Fruit fly (Drosophila melanogaster) whole organism, embryonic: ENCODE data around the gene Tfb5.

ENCODE experiments used
- Ada2b ChIP-seq: fragments of 200-800 bp; sonication (Bioruptor generic); IDR thresholded peaks from 2 replicates; pipeline ENCODE4 v1.3.6; 2022; ENCODE audit warnings: missing biosample characterization, missing genetic modification characterization
- CG10209 ChIP-seq: fragments of 200-800 bp; sonication (Bioruptor generic); optimal IDR thresholded peaks from 3 replicates; lab custom pipeline; 2017; ENCODE audit warnings: missing biosample characterization, mild to moderate bottlenecking, missing genetic modification characterization, missing genetic modification reagents
- CG13123 ChIP-seq: fragments of 200-800 bp; sonication (Bioruptor generic); optimal IDR thresholded peaks from 2 replicates; lab custom pipeline; 2016; ENCODE audit warnings: missing biosample characterization, missing genetic modification characterization
- CG13287 ChIP-seq: fragments of 200-800 bp; sonication (Bioruptor generic); IDR thresholded peaks from 2 replicates; pipeline ENCODE4 v1.3.6; 2022; ENCODE audit warnings: missing biosample characterization, missing genetic modification characterization; ENCODE audit not compliant: partially characterized antibody
- CG14667 ChIP-seq: fragments of 200-800 bp; sonication (Bioruptor generic); IDR thresholded peaks from 2 replicates; pipeline ENCODE4 v1.3.6; 2022; ENCODE audit warnings: missing biosample characterization, missing genetic modification characterization
- CG16863 ChIP-seq: fragments of 200-800 bp; sonication (Bioruptor generic); optimal IDR thresholded peaks from 3 replicates; lab custom pipeline; 2016; ENCODE audit warnings: missing biosample characterization, missing genetic modification characterization
- CG1792 ChIP-seq: fragments of 200-800 bp; sonication (Bioruptor generic); optimal IDR thresholded peaks from 2 replicates; lab custom pipeline; 2016; ENCODE audit warnings: missing biosample characterization, missing genetic modification characterization
- CG18011 ChIP-seq: fragments of 200-800 bp; sonication (Bioruptor generic); optimal IDR thresholded peaks from 2 replicates; lab custom pipeline; 2017; ENCODE audit warnings: missing biosample characterization, missing genetic modification characterization, mild to moderate bottlenecking, moderate library complexity, missing genotype
- CG2120 ChIP-seq: fragments of 200-800 bp; sonication (Bioruptor generic); optimal IDR thresholded peaks from 3 replicates; lab custom pipeline; 2016; ENCODE audit warnings: missing biosample characterization, missing genetic modification characterization
- CG30020 ChIP-seq: fragments of 200-800 bp; optimal IDR thresholded peaks from 2 replicates; lab custom pipeline; 2019; ENCODE audit warnings: missing biosample characterization, mild to moderate bottlenecking, missing genetic modification characterization, moderate library complexity
- CG31365 ChIP-seq: fragments of 200-800 bp; sonication (Bioruptor generic); optimal IDR thresholded peaks from 2 replicates; lab custom pipeline; 2018; ENCODE audit warnings: missing biosample characterization, mild to moderate bottlenecking, missing genetic modification characterization
- CG4424 ChIP-seq: fragments of 200-800 bp; sonication (Bioruptor generic); optimal IDR thresholded peaks from 3 replicates; lab custom pipeline; 2016; ENCODE audit warnings: missing biosample characterization, missing genetic modification characterization
- CG7357 ChIP-seq: fragments of 200-800 bp; sonication (Bioruptor generic); IDR thresholded peaks from 3 replicates; pipeline ENCODE4 v1.3.6; 2022; ENCODE audit warnings: missing biosample characterization, missing genetic modification characterization
- CG8765 ChIP-seq: fragments of 200-800 bp; sonication (Bioruptor generic); IDR thresholded peaks from 2 replicates; pipeline ENCODE4 v1.3.6; 2022; ENCODE audit warnings: missing biosample characterization, missing genetic modification characterization
- CoRest ChIP-seq: fragments of 200-800 bp; sonication (Bioruptor generic); optimal IDR thresholded peaks from 3 replicates; lab custom pipeline; 2018; ENCODE audit warnings: missing biosample characterization, mild to moderate bottlenecking, missing genetic modification characterization, moderate library complexity
- D19A ChIP-seq: fragments of 200-800 bp; optimal IDR thresholded peaks from 3 replicates; lab custom pipeline; 2019; ENCODE audit warnings: missing biosample characterization, mild to moderate bottlenecking, missing genetic modification characterization, moderate library complexity
- Dll ChIP-seq: fragments of 200-800 bp; sonication (Bioruptor generic); IDR thresholded peaks from 4 replicates; pipeline ENCODE4 v1.3.6; 2022; ENCODE audit warnings: missing biosample characterization, missing genetic modification characterization; ENCODE audit not compliant: partially characterized antibody
- Drgx ChIP-seq: fragments of 200-800 bp; sonication (Bioruptor generic); IDR thresholded peaks from 2 replicates; pipeline ENCODE4 v1.3.6; 2022; ENCODE audit warnings: missing biosample characterization, missing genetic modification characterization
- HLH4C ChIP-seq: fragments of 200-800 bp; sonication (Bioruptor generic); IDR thresholded peaks from 3 replicates; pipeline ENCODE4 v1.3.6; 2022; ENCODE audit warnings: missing biosample characterization, missing genetic modification characterization; ENCODE audit not compliant: partially characterized antibody
- Hmx ChIP-seq: fragments of 200-800 bp; sonication (Bioruptor generic); optimal IDR thresholded peaks from 2 replicates; lab custom pipeline; 2016; ENCODE audit warnings: missing biosample characterization, missing genetic modification characterization
- Hr3 ChIP-seq: fragments of 200-800 bp; sonication (Bioruptor generic); optimal IDR thresholded peaks from 3 replicates; lab custom pipeline; 2016; ENCODE audit warnings: missing biosample characterization, missing genetic modification characterization
- MBD-R2 ChIP-seq: fragments of 200-800 bp; sonication (Bioruptor generic); IDR thresholded peaks from 2 replicates; pipeline ENCODE4 v1.3.6; 2022; ENCODE audit warnings: missing biosample characterization, missing genetic modification characterization
- MTF-1 ChIP-seq: fragments of 200-800 bp; sonication (Bioruptor generic); optimal IDR thresholded peaks from 2 replicates; lab custom pipeline; 2018; ENCODE audit warnings: missing biosample characterization, mild to moderate bottlenecking, missing genetic modification characterization, borderline replicate concordance
- NC2β ChIP-seq: fragments of 200-800 bp; sonication (Bioruptor generic); optimal IDR thresholded peaks from 2 replicates; lab custom pipeline; 2016; ENCODE audit warnings: missing biosample characterization, missing genetic modification characterization
- NK7.1 ChIP-seq: fragments of 200-800 bp; sonication (Bioruptor generic); optimal IDR thresholded peaks from 3 replicates; lab custom pipeline; 2016; ENCODE audit warnings: missing biosample characterization, missing genetic modification characterization
- NfI ChIP-seq: fragments of 200-800 bp; sonication (Bioruptor generic); optimal IDR thresholded peaks from 3 replicates; lab custom pipeline; 2018; ENCODE audit warnings: missing biosample characterization, mild to moderate bottlenecking, missing genetic modification characterization, moderate library complexity
- Poxn ChIP-seq: fragments of 200-800 bp; sonication (Bioruptor generic); IDR thresholded peaks from 2 replicates; pipeline ENCODE4 v1.3.6; 2022; ENCODE audit warnings: missing biosample characterization, missing genetic modification characterization
- Ptx1 ChIP-seq: fragments of 200-800 bp; sonication (Bioruptor generic); IDR thresholded peaks from 2 replicates; pipeline ENCODE4 v1.3.6; 2022; ENCODE audit warnings: missing biosample characterization, missing genetic modification characterization
- aop ChIP-seq: fragments of 200-800 bp; sonication (Bioruptor generic); IDR thresholded peaks from 2 replicates; pipeline ENCODE4 v1.3.6; 2022; ENCODE audit warnings: missing biosample characterization, missing genetic modification characterization
- ap ChIP-seq: fragments of 200-800 bp; sonication (Bioruptor generic); IDR thresholded peaks from 2 replicates; pipeline ENCODE4 v1.3.6; 2022; ENCODE audit warnings: missing biosample characterization, missing genetic modification characterization
- bcd ChIP-seq: fragments of 200-800 bp; sonication (Bioruptor generic); optimal IDR thresholded peaks from 2 replicates; lab custom pipeline; 2017; ENCODE audit warnings: missing biosample characterization, mild to moderate bottlenecking, missing genetic modification characterization
- bsh ChIP-seq, 2 experiments: fragments of 200-800 bp; sonication (Bioruptor generic); optimal IDR thresholded peaks; 2 replicates each; lab custom pipeline; 2017 to 2018; ENCODE audit warnings: mild to moderate bottlenecking in 2 of 2, missing biosample characterization in 2 of 2, missing genetic modification characterization in 2 of 2, moderate library complexity in 1 of 2
- cg ChIP-seq: fragments of 200-800 bp; sonication (Bioruptor generic); optimal IDR thresholded peaks from 3 replicates; lab custom pipeline; 2019; ENCODE audit warnings: missing biosample characterization, mild to moderate bottlenecking, missing genetic modification characterization, moderate library complexity
- chinmo ChIP-seq: fragments of 200-800 bp; sonication (Bioruptor generic); IDR thresholded peaks from 4 replicates; pipeline ENCODE4 v1.3.6; 2022; ENCODE audit warnings: missing biosample characterization, missing genetic modification characterization; ENCODE audit not compliant: partially characterized antibody
- crc ChIP-seq: fragments of 200-800 bp; sonication (Bioruptor generic); optimal IDR thresholded peaks from 2 replicates; lab custom pipeline; 2016; ENCODE audit warnings: missing biosample characterization, missing genetic modification characterization
- crp ChIP-seq, 2 experiments: fragments of 200-800 bp; sonication (Bioruptor generic); optimal IDR thresholded peaks; 2 replicates in 1 of 2; 3 replicates in 1 of 2; lab custom pipeline; 2017; ENCODE audit warnings: missing biosample characterization in 2 of 2, missing genetic modification characterization in 2 of 2, mild to moderate bottlenecking in 1 of 2, moderate library complexity in 1 of 2
- dysf ChIP-seq: fragments of 200-800 bp; sonication (Bioruptor generic); IDR thresholded peaks from 3 replicates; pipeline ENCODE4 v1.3.6; 2022; ENCODE audit warnings: missing biosample characterization, missing genetic modification characterization
- ftz-f1 ChIP-seq: fragments of 200-800 bp; sonication (Bioruptor generic); optimal IDR thresholded peaks from 2 replicates; lab custom pipeline; 2016; ENCODE audit warnings: missing biosample characterization, missing genetic modification characterization
- gro ChIP-seq: fragments of 200-800 bp; sonication (Bioruptor generic); optimal IDR thresholded peaks from 2 replicates; lab custom pipeline; 2016; ENCODE audit warnings: missing biosample characterization, missing genetic modification characterization
- kah ChIP-seq: fragments of 200-800 bp; sonication (Bioruptor generic); optimal IDR thresholded peaks from 2 replicates; lab custom pipeline; 2018; ENCODE audit warnings: missing biosample characterization, mild to moderate bottlenecking, missing genetic modification characterization
- lbe ChIP-seq: fragments of 200-800 bp; sonication (Bioruptor generic); optimal IDR thresholded peaks from 2 replicates; lab custom pipeline; 2016; ENCODE audit warnings: missing biosample characterization, mild to moderate bottlenecking, missing genetic modification characterization
- lmd ChIP-seq: fragments of 200-800 bp; sonication (Bioruptor generic); IDR thresholded peaks from 2 replicates; pipeline ENCODE4 v1.3.6; 2022; ENCODE audit warnings: missing biosample characterization, missing genetic modification characterization
- luna ChIP-seq: fragments of 200-800 bp; sonication (Bioruptor generic); optimal IDR thresholded peaks from 2 replicates; lab custom pipeline; 2016; ENCODE audit warnings: missing biosample characterization, missing genetic modification characterization
- maf-S ChIP-seq: fragments of 200-800 bp; sonication (Bioruptor generic); optimal IDR thresholded peaks from 2 replicates; lab custom pipeline; 2016; ENCODE audit warnings: missing biosample characterization, missing genetic modification characterization
- mam ChIP-seq: fragments of 200-800 bp; sonication (Bioruptor generic); optimal IDR thresholded peaks from 3 replicates; lab custom pipeline; 2016; ENCODE audit warnings: missing biosample characterization, missing genetic modification characterization
- nmo ChIP-seq: fragments of 200-800 bp; sonication (Bioruptor generic); optimal IDR thresholded peaks from 2 replicates; lab custom pipeline; 2018; ENCODE audit warnings: missing biosample characterization, mild to moderate bottlenecking, missing genetic modification characterization, moderate library complexity
- pzg ChIP-seq: fragments of 200-800 bp; sonication (Bioruptor generic); optimal IDR thresholded peaks from 3 replicates; lab custom pipeline; 2018; ENCODE audit warnings: missing biosample characterization, mild to moderate bottlenecking, missing genetic modification characterization, moderate library complexity
- row ChIP-seq: fragments of 200-800 bp; sonication (Bioruptor generic); IDR thresholded peaks from 3 replicates; pipeline ENCODE4 v1.3.6; 2022; ENCODE audit warnings: missing biosample characterization, missing genetic modification characterization
- shn ChIP-seq: fragments of 200-800 bp; sonication (Bioruptor generic); optimal IDR thresholded peaks from 3 replicates; lab custom pipeline; 2016; ENCODE audit warnings: missing biosample characterization, missing genetic modification characterization
- sug ChIP-seq: fragments of 200-800 bp; optimal IDR thresholded peaks from 2 replicates; lab custom pipeline; 2019; ENCODE audit warnings: missing biosample characterization, mild to moderate bottlenecking, missing genetic modification characterization, moderate library complexity
- toy ChIP-seq: fragments of 200-800 bp; sonication (Bioruptor generic); IDR thresholded peaks from 2 replicates; pipeline ENCODE4 v1.3.6; 2022; ENCODE audit warnings: missing biosample characterization, missing genetic modification characterization
- trem ChIP-seq: fragments of 200-800 bp; optimal IDR thresholded peaks from 3 replicates; lab custom pipeline; 2019; ENCODE audit warnings: missing biosample characterization, mild to moderate bottlenecking, missing genetic modification characterization, moderate library complexity

Tfb5 gene

DNA sequence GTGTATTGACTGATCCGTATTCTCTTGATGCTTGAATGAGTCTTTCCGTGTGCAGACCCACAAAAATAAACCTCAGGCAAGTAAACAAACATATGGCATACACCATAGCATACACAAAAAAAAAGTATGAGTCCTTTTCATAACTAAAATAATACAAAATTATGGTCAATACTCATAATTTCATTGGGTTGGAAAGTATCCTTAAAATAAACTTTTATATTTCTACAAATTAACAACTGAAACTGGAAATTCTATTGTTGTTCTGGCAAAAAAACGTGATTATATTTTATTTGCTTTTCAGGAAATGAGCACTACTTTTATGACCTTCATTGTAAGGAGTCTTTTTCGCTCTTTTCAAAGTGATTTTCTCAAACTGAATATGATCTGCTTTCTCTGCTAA lies 31.4 kb upstream of the Tfb5 start (continued):
- TF ChIP-seq Ada2b (GFP tag; lab: Robert Waterston, UW): no peak
- peak in 1 of 2 experiments; percentile 53 for TF ChIP-seq bsh (GFP tag; optimal IDR thresholded peaks at IDR 0.05; lab: Kevin White, UChicago)
- TF ChIP-seq crp (GFP tag; optimal IDR thresholded peaks at IDR 0.05; lab: Kevin White, UChicago): no peak
- TF ChIP-seq lmd (GFP tag; lab: Robert Waterston, UW): no peak
- TF ChIP-seq maf-S (GFP tag; lab: Kevin White, UChicago): no peak
- TF ChIP-seq CG13123 (GFP tag; lab: Kevin White, UChicago): no peak
- no peak for TF ChIP-seq kah
- no peak for TF ChIP-seq toy
- no peak for TF ChIP-seq CG30020
- TF ChIP-seq CG4424 (GFP tag; lab: Kevin White, UChicago): no peak
- TF ChIP-seq CG13287 (GFP tag; lab: Robert Waterston, UW): no peak
- no peak for TF ChIP-seq cg
- peak; percentile 22 for TF ChIP-seq trem (tag; lab: Kevin White, UChicago)
- TF ChIP-seq CG16863 (GFP tag; lab: Kevin White, UChicago): peak; percentile 9
- TF ChIP-seq HLH4C (GFP tag; lab: Robert Waterston, UW): no peak
- TF ChIP-seq CG1792 (GFP tag; lab: Kevin White, UChicago): no peak
- no peak for TF ChIP-seq shn (GFP tag; lab: Kevin White, UChicago)
- no peak for TF ChIP-seq Hr3
- TF ChIP-seq CG8765 (GFP tag; lab: Robert Waterston, UW): no peak
- TF ChIP-seq aop: no peak
- no peak for TF ChIP-seq CG31365 (tag; lab: Kevin White, UChicago)
- TF ChIP-seq row (GFP tag; lab: Robert Waterston, UW): peak; percentile 48
- TF ChIP-seq MTF-1 (GFP tag; lab: Kevin White, UChicago): no peak
- peak; percentile 3 for TF ChIP-seq CG10209
- TF ChIP-seq D19A (tag; lab: Kevin White, UChicago): peak; percentile 47
- no peak for TF ChIP-seq Ptx1 (GFP tag; lab: Robert Waterston, UW)
- TF ChIP-seq Drgx (GFP tag; lab: Robert Waterston, UW): no peak
- TF ChIP-seq bcd: no peak
- TF ChIP-seq ap: no peak
- no peak for TF ChIP-seq MBD-R2 (GFP tag; lab: Robert Waterston, UW)
- peak; percentile 16 for TF ChIP-seq CG2120
- no peak for TF ChIP-seq NfI (GFP tag; lab: Kevin White, UChicago)
- no peak for TF ChIP-seq Hmx (GFP tag; lab: Kevin White, UChicago)
- TF ChIP-seq NC2β (GFP tag; lab: Kevin White, UChicago): no peak
- no peak for TF ChIP-seq dysf (GFP tag; lab: Robert Waterston, UW)
- TF ChIP-seq NK7.1 (GFP tag; lab: Kevin White, UChicago): no peak
- TF ChIP-seq Poxn (GFP tag; lab: Robert Waterston, UW): no peak
- no peak for TF ChIP-seq mam (GFP tag; lab: Kevin White, UChicago)
- TF ChIP-seq chinmo (GFP tag; lab: Robert Waterston, UW): no peak
- TF ChIP-seq pzg (GFP tag; lab: Kevin White, UChicago): no peak
- no peak for TF ChIP-seq Dll (GFP tag; lab: Robert Waterston, UW)
- TF ChIP-seq sug (tag; lab: Kevin White, UChicago): no peak
- peak; percentile 54 for TF ChIP-seq CoRest (tag; lab: Kevin White, UChicago)
- TF ChIP-seq lbe (GFP tag; lab: Kevin White, UChicago): no peak
- no peak for TF ChIP-seq CG7357 (GFP tag; lab: Robert Waterston, UW)
- TF ChIP-seq CG14667 (GFP tag; lab: Robert Waterston, UW): no peak
- peak; percentile 27 for TF ChIP-seq nmo (GFP tag; lab: Kevin White, UChicago)
- no peak for TF ChIP-seq ftz-f1 (GFP tag; lab: Kevin White, UChicago)
- TF ChIP-seq luna (GFP tag; lab: Kevin White, UChicago): no peak
- no peak for TF ChIP-seq CG18011 (GFP tag; lab: Kevin White, UChicago)
- no peak for TF ChIP-seq gro (GFP tag; lab: Kevin White, UChicago)
- TF ChIP-seq crc: no peak
